Worm (Caenorhabditis elegans): ENCODE results near the gene srlf-35.

DNA sequence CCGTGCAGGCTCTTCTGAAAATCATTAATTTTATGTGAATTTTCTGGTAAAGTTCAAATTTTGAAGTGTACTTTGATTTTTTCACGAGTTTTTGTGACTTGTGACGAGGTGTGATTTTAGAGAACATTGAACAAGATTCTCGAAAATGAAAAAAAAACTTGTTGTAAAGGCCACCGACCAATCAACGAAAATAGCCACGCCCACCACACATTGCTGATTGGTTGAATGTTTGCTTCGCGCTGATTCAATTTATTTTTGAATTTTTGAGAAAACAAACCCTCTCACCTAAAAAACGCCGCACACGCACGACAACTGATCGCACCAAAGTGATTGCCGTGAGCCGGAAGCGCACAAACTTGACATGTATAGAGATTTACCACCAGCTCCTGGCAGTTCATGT is 21.0 kb upstream of the srlf-35 start:
- TF ChIP-seq ztf-4 (tag; optimal IDR thresholded peaks at IDR 0.05) (no peak), zag-1 (tag; optimal IDR thresholded peaks at IDR 0.05) (no peak), pax-3 (tag; optimal IDR thresholded peaks at IDR 0.05) (no peak), lin-39 (tag; optimal IDR thresholded peaks at IDR 0.05) (no peak), nhr-237 (tag; optimal IDR thresholded peaks at IDR 0.05) (no peak), sox-4 (tag; optimal IDR thresholded peaks at IDR 0.05) (no peak), snpc-4 (tag; optimal IDR thresholded peaks at IDR 0.05) (no peak), ceh-8 (GFP tag; optimal IDR thresholded peaks at IDR 0.05) (no peak), fkh-10 (GFP tag; optimal IDR thresholded peaks at IDR 0.05) (no peak), pqm-1 (tag; optimal IDR thresholded peaks at IDR 0.05) (no peak), fos-1 (tag; optimal IDR thresholded peaks at IDR 0.05) (no peak), C34B4.2 (tag; optimal IDR thresholded peaks at IDR 0.05) (no peak), ces-1 (GFP tag; optimal IDR thresholded peaks at IDR 0.05) (no peak), skn-1 (tag; optimal IDR thresholded peaks at IDR 0.05) (no peak)

Data from whole organism, L1 larva.